Worm (Caenorhabditis elegans): ENCODE measurements around the gene ZK355.8.

ZK355.8 gene

DNA sequence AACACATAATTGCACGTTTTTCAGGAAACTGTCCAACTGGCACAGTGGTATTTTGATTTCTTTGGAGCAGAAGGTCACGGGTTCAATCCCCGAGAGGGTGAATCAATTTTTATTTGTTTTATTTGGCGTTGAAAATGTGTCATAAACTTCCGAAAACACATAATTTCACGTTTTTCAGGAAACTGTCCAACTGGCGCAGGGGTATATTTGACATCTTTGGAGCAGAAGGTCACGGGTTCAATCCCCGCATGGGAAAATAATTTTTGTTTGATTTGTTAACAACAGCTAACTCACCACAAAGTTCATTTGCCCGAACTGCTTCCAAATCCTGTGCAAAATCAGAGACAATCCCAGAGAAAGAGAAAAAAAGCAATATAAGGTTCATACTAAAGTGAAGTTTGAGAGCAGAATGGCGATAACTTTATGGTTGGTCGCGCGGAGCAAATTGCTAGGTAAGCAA lies 28.1 kb downstream of the ZK355.8 start, which contains the start of gene irld-48:
TSS of gene irld-48 (plus strand) at position 410 of the 460 bp plus-strand sequence.
- no peak for TF ChIP-seq snpc-4 (tag; optimal IDR thresholded peaks at IDR 0.05)
- TF ChIP-seq Y55F3AM.14 (GFP tag; optimal IDR thresholded peaks at IDR 0.05), result no peak
- no peak for TF ChIP-seq elt-1 (tag; optimal IDR thresholded peaks at IDR 0.05)

DNA sequence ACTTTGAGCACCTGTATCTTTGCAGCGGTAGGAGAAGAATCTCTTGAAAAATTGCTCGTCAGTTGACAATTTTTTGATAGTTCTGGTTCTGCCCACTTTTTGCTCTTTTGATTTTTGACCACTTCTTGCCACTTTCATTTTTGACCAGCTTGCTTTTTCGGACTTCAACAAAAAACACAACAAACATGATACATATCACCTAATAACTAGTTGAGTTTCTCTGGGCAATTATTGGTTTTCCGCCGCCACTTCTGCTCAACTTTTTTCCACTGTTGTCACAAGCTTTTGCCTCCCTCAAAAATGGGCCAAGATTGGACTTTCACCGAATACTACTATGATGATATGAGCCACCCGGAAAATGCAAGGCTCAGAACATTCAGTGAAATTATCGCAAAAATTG lies 30.7 kb downstream of the ZK355.8 start, which contains the start of gene srw-60:
TSS of gene srw-60 (plus strand) at position 301 of the 400 bp plus-strand sequence.
- TF ChIP-seq sma-3 (GFP tag; optimal IDR thresholded peaks at IDR 0.05) (no peak), lin-39 (tag; optimal IDR thresholded peaks at IDR 0.05) (no peak), C34F6.9 (tag; optimal IDR thresholded peaks at IDR 0.05) (no peak), snpc-4 (tag; optimal IDR thresholded peaks at IDR 0.05) (no peak), unc-55 (GFP tag; optimal IDR thresholded peaks at IDR 0.05) (no peak), elt-1 (tag; optimal IDR thresholded peaks at IDR 0.05) (no peak), mbf-1 (tag; optimal IDR thresholded peaks at IDR 0.05) (no peak), ztf-4 (tag; optimal IDR thresholded peaks at IDR 0.05) (no peak), nhr-77 (tag; optimal IDR thresholded peaks at IDR 0.05) (no peak)

DNA sequence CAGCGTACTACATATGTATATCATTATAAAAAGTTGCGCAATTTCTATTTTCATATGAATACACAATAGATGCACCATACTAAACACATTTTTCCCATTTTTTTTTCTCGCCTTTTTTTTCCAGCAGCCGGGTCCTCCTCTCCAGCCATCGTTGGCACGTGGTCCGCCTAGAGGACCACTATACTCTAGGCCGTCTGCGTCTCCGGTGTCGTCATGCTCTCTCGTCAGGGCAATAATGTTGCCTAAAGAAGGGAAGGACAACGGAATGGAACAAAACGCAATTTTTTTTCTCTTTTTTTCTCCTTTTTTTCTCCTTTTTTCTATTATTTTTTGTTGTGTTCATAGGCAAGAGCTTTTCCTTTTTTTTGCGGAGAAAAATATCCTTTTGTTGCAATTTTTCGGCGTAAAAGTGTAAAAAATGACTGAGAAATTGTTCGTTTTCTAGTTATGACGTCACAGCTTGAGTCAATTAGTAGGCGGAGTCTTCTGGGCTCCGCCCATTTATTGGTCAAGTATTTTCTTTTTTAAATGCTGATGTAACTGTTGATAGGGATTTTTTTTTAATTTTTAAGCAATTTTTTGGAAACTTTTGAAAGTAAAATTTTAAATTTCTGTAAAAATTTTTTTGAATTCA lies 35.0 kb downstream of the ZK355.8 start:
- TF ChIP-seq mab-5 (tag; optimal IDR thresholded peaks at IDR 0.05) (peak; percentile 31), mdl-1 (tag; optimal IDR thresholded peaks at IDR 0.05) (peak; percentile 97 to 98), nhr-21 (tag; optimal IDR thresholded peaks at IDR 0.05) (no peak), C34F6.9 (tag; optimal IDR thresholded peaks at IDR 0.05) (peak; percentile 41), nhr-11 (tag; optimal IDR thresholded peaks at IDR 0.05) (no peak), sma-9 (GFP tag; optimal IDR thresholded peaks at IDR 0.05) (peak; percentile 79), sma-9 (tag; optimal IDR thresholded peaks at IDR 0.05) (no peak), fos-1 (tag; optimal IDR thresholded peaks at IDR 0.05) (no peak), nhr-6 (tag; optimal IDR thresholded peaks at IDR 0.05) (no peak), mbf-1 (tag; optimal IDR thresholded peaks at IDR 0.05) (no peak), sem-4 (tag; optimal IDR thresholded peaks at IDR 0.05) (no peak), ztf-11 (tag; optimal IDR thresholded peaks at IDR 0.05) (no peak), F13H6.1 (tag; optimal IDR thresholded peaks at IDR 0.05) (peak; percentile 57), zag-1 (tag; optimal IDR thresholded peaks at IDR 0.05) (peak; percentile 81), crh-2 (tag; optimal IDR thresholded peaks at IDR 0.05) (peak; percentile 40), Y55F3AM.14 (GFP tag; optimal IDR thresholded peaks at IDR 0.05) (peak; percentile 46), lin-11 (tag; optimal IDR thresholded peaks at IDR 0.05) (peak; percentile 7), unc-55 (GFP tag; optimal IDR thresholded peaks at IDR 0.05) (peak; percentile 47)

ce11 chrII:2963619-2964018 lies 36.0 kb downstream of the ZK355.8 start:
- TF ChIP-seq nhr-10 (tag; optimal IDR thresholded peaks at IDR 0.05) (no peak), ztf-11 (tag; optimal IDR thresholded peaks at IDR 0.05) (no peak), nhr-237 (tag; optimal IDR thresholded peaks at IDR 0.05) (no peak), F13H6.1 (tag; optimal IDR thresholded peaks at IDR 0.05) (no peak), nhr-21 (tag; optimal IDR thresholded peaks at IDR 0.05) (no peak), snpc-4 (tag; optimal IDR thresholded peaks at IDR 0.05) (no peak)

ce11 chrII:2965215-2965998 lies 37.8 kb downstream of the ZK355.8 start:
- TF ChIP-seq unc-62 (GFP tag; optimal IDR thresholded peaks at IDR 0.05) (no peak), ztf-4 (tag; optimal IDR thresholded peaks at IDR 0.05) (no peak), mbf-1 (tag; optimal IDR thresholded peaks at IDR 0.05) (no peak), snpc-4 (tag; optimal IDR thresholded peaks at IDR 0.05) (no peak), peb-1 (tag; optimal IDR thresholded peaks at IDR 0.05) (no peak), lin-11 (tag; optimal IDR thresholded peaks at IDR 0.05) (no peak), nhr-12 (tag; optimal IDR thresholded peaks at IDR 0.05) (no peak), ama-1 (optimal IDR thresholded peaks at IDR 0.05) (no peak)

DNA sequence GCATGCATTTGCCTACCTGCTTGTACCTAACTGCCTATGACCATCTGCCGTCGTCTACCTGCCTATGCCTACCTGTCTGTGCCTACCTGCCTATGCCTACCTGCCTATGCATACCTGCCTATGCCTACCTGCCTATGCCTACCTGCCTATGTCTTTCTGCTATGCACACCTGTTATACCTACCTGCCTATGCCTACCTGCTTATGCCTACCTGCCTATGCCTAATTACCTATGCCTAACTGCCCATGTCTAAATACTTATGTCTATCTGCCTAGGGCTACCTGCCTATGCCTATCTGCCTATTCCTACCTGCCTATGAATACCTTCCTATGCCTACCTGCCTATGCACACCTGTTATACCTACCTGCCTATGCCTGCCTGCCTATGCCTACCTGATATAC lies 38.7 kb downstream of the ZK355.8 start:
- TF ChIP-seq F13H6.1 (tag; optimal IDR thresholded peaks at IDR 0.05) (no peak), blmp-1 (tag; optimal IDR thresholded peaks at IDR 0.05; ENCODE audit: insufficient read depth) (no peak)
